Worm (Caenorhabditis elegans): Measurements from ENCODE around the gene B0303.7.

The B0303.7 gene

DNA sequence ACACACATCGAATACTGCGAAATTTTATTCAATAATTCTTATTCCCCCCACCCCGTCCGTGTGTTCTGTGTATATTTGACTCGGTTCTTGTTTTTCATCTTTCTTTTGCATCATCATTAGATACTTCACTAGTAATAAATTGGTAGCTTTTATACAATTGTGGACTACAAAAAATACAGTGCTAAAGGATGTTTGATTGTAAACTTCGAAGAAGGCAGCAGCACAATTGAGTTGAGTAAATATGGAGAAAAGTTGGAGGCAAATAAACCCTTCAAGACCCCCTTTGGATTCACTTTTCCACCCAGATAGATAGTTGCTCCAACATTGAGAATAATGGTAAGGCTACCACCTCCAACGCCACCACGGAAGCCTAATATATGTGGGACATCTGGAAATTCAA, at the start of gene B0303.7:
Gene B0303.7 (plus strand): TSS at position 301 of the 400 bp plus-strand sequence.
- no peak for TF ChIP-seq unc-62 (GFP tag; optimal IDR thresholded peaks at IDR 0.05)

ce11 chrIII:8643639-8644038, 49.8 kb upstream of the B0303.7 start, which contains the start of gene twk-7:
Gene twk-7, minus strand, starts transcription at chrIII:8643739.
- no peak for TF ChIP-seq unc-62 (GFP tag; optimal IDR thresholded peaks at IDR 0.05)

DNA sequence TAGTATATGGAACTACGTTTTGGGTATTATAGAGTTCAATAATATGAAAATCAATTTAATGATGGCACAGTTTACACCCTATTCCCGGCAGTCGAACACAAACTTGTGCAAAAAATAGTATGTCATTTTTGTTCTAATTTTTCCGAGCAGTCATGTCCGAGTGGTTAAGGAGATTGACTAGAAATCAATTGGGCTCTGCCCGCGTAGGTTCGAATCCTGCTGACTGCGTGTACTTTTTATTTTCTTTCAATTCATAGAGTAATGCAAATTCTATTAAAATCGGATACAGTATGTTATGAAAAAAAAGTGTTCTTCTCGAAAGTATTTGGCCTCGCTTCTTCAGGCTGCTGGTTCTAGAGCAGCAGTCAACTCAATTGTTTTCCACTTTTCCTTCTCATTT, 47.4 kb upstream of the B0303.7 start:
- no peak for TF ChIP-seq unc-62 (GFP tag; optimal IDR thresholded peaks at IDR 0.05)

DNA sequence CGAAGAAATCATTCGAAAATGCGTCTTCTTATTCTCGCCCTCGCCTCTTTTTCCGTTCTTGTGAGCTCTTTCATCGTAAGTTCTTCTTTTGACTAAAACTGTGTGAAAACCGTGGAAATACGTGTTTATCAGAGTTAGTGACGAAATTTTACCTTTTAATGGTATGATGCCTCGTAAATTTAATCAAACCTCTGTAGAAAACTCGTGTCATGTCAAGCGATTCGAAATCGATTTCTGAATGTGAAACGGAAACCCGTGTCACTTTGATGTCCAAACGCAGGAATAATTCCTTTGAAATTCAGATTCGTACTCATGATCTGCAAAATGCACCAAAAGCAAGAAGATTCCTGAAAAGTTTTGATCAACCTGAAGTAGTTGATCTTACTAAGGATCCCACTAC, 44.8 kb upstream of the B0303.7 start, which contains the start of gene F22B7.3:
Gene F22B7.3 (plus strand): TSS at position 301 of the 400 bp plus-strand sequence.
- no peak for TF ChIP-seq unc-62 (GFP tag; optimal IDR thresholded peaks at IDR 0.05)

DNA sequence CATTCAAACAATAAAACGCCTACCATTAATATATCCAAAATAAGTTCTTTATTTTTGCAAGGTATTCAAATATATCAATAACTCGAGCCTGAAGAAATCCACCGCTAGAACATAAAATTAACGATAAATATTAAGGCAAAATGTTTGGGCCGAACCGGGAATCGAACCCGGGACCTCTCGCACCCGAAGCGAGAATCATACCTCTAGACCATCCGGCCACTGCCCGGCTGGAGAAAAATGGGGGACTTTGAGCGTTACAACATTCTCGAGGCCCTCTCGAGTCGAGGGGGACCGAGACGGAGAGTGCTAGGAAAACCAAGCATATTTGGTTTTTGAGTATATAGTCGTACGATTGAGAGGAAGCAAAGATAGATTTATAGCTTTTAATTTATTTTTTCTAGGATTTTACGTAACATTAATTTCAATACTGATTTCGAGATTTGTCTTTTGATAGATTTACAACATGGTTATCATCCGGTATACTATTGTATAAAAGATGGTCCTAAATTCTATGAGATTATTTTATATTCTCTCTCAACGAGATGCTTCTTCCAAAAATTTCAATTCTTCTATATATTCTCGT, 43.1 kb upstream of the B0303.7 start, which contains the start of gene flp-23:
Gene flp-23 (plus strand): TSS at position 533 of the 583 bp plus-strand sequence.
- no peak for TF ChIP-seq unc-62 (GFP tag; optimal IDR thresholded peaks at IDR 0.05)

- TF ChIP-seq unc-62 (GFP tag; optimal IDR thresholded peaks at IDR 0.05), result no peak
These were observed 41.2 kb upstream of the B0303.7 start for ce11 chrIII:8652112-8652694.

DNA sequence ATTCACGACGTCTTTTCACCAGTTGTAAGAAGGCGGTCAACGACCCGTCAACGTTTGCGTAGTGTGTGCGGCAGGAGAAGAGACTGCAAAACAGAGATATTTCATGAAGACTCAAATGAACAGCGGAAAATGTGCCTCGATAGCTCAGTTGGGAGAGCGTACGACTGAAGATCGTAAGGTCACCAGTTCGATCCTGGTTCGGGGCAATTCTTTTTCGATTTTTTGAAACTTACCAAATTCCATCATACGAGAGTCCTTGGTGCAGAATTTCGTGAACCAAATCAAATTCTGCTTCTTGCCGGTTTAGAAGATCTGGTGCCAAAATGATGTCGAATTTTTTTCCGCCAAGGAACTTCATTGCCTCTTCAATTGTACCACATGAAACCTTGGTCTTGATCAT, 40.5 kb upstream of the B0303.7 start:
- no peak for TF ChIP-seq unc-62 (GFP tag; optimal IDR thresholded peaks at IDR 0.05)

DNA sequence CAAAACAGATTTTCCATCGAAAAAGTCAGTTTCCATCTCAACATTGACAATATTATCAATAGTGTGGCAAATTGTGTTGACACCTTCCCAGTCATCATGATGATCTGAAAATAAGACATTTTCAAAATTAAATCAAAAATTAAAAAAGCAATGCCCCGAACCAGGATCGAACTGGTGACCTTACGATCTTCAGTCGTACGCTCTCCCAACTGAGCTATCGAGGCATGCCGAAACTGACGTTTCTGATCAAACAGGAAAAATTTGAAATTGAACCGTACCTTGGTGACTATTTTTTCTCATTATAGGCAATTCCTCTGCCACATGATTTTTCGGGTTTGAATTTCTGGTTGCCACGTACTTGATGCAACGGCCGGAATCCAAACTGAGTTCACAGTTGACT, 40.0 kb upstream of the B0303.7 start:
- no peak for TF ChIP-seq unc-62 (GFP tag; optimal IDR thresholded peaks at IDR 0.05)

DNA sequence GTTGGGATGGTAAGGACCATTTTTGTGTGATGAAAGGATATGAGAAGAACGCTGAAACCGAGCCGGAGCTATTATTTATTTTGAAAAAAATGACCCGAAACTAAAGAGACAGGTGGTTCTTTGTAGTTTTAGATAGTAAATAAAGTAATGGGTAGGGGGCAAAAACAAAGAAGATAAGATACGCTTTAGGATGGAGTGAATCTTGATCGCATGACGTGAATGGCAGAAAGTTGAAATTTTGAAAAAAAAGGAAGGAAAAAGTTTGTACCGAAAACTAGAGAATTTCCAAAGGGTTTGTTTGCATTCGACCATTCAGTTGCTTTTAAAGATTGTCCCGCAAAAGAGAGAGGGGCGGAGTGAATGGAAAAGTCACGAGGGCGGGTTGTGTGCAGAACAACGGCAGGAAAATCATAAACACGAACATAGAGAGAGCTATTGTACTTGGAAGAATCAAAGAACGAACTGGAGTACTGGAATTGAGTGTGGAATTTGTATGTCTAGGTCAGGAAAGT, 39.5 kb upstream of the B0303.7 start, which contains the start of gene F22B7.9:
Gene F22B7.9 (minus strand): TSS at position 51 of the 512 bp plus-strand sequence.
- TF ChIP-seq unc-62 (GFP tag; optimal IDR thresholded peaks at IDR 0.05), result no peak

- TF ChIP-seq unc-62 (GFP tag; optimal IDR thresholded peaks at IDR 0.05), result no peak
These were observed 38.9 kb upstream of the B0303.7 start for ce11 chrIII:8654400-8654980.

DNA sequence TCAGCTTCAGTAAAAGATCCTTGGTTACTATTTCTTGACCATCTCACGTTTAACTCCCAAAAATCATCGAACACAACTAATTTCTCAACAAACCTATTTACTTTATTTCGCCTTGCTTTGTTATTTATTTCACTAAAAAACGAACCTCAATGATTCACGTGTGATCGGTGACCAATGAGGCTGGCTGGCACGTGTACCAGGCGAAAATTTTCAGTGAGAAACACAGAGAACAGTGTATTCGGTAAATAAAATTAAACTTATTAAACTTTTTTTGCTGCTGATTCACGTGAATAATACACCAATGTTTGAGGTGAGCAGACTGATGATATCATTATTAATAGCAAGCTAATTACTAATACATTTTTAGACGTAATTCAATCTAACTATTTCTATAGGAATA, 38.0 kb upstream of the B0303.7 start:
- TF ChIP-seq unc-62 (GFP tag; optimal IDR thresholded peaks at IDR 0.05), result no peak

DNA sequence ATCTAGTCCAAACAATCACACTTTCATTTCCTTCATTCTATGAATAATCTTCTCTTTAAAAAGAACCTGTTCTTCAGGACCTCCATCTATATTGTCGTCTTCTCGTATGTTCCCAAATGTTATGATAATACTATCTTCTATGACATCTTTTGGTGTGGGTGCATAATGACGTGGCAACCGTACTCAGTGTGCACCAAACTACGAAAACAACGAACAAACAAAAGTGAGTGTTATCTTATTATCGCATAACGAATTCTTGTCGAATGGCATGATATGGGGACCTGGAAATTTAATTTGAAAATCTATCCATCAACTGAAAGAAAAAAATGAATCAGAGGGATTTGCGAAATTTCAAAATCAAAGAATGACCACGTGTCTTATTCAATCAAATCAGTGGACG, 37.4 kb upstream of the B0303.7 start:
- TF ChIP-seq unc-62 (GFP tag; optimal IDR thresholded peaks at IDR 0.05), result no peak

- TF ChIP-seq unc-62 (GFP tag; optimal IDR thresholded peaks at IDR 0.05), result no peak
These were observed 36.5 kb upstream of the B0303.7 start for ce11 chrIII:8656957-8657356.

ce11 chrIII:8657676-8658366, 35.6 kb upstream of the B0303.7 start:
- TF ChIP-seq unc-62 (GFP tag; optimal IDR thresholded peaks at IDR 0.05), result no peak

DNA sequence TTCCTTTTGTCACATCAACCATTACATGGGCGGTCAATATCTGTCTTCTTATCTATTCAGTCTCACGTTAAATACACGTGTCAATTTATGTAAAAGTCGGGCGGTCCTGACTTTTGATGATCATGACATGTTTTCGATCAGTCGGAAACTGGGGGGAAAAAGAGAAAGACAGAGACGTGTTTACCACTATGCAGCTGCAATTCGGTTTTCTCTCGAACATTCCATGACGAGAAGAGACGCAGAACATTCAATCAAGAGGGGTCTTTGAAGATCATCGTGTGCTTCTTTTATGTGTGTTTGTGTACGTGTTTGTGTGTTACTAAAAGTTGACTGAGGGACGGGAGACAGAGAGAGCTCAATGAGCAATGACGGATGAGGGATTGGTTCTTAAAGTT, 35.1 kb upstream of the B0303.7 start:
- TF ChIP-seq unc-62 (GFP tag; optimal IDR thresholded peaks at IDR 0.05), result no peak

ce11 chrIII:8663143-8663542, 30.3 kb upstream of the B0303.7 start:
- no peak for TF ChIP-seq unc-62 (GFP tag; optimal IDR thresholded peaks at IDR 0.05)

All from whole organism, dauer.